Worm (Caenorhabditis elegans): ENCODE results near the gene B0462.4.
"Not testable (repeated sequence)": the region's sequence is repeated elsewhere in the genome, so short reads cannot be mapped to it uniquely, and the experiment has no call there.

Gene B0462.4

DNA sequence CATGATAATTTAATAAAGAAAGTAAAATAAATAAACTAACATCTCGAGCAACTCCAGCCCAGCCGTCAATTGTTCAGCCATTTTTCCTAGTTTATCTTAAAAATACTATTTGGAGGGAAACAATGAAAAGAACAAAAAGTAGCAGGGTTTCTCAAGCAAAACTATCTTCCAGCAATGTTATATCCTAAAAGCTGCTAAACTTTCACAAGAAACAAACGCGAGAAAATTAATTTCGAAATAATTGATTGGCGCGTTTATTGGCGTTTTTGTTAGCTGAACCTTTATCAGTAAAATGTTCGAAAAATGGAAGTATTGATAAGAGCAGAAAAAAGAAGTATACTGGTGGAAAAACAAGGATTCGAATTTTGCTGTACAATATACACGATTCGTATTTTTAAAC lies 7.8 kb downstream of the B0462.4 start, which contains the start of gene B0462.5:
Gene B0462.5, minus strand, starts transcription at position 101 of the 400 bp plus-strand sequence.
- TF ChIP-seq elt-4 (tag; optimal IDR thresholded peaks at IDR 0.05): no peak
- no peak for TF ChIP-seq sox-4 (tag; optimal IDR thresholded peaks at IDR 0.05)
- no peak for TF ChIP-seq pros-1 (tag; optimal IDR thresholded peaks at IDR 0.05)
- no peak for TF ChIP-seq ceh-45 (GFP tag; IDR thresholded peaks at IDR 0.05)
- no peak for TF ChIP-seq fkh-10 (GFP tag; optimal IDR thresholded peaks at IDR 0.05)
- no peak for TF ChIP-seq ceh-14 (tag; optimal IDR thresholded peaks at IDR 0.05)
- TF ChIP-seq ceh-19 (GFP tag; optimal IDR thresholded peaks at IDR 0.05): no peak
- no peak for TF ChIP-seq F13H6.1 (tag; optimal IDR thresholded peaks at IDR 0.05)
- TF ChIP-seq K09A11.1 (tag; optimal IDR thresholded peaks at IDR 0.05; ENCODE audit: insufficient read depth): no peak
- no peak for TF ChIP-seq pha-4 (tag; optimal IDR thresholded peaks at IDR 0.05)
- no peak for TF ChIP-seq pag-3 (tag; optimal IDR thresholded peaks at IDR 0.05; ENCODE audit: borderline replicate concordance)

ce11 chrV:18318312-18318711 lies 12.7 kb downstream of the B0462.4 start, which contains the start of gene fbxb-119:
TSS of gene fbxb-119 (plus strand) at chrV:18318612.
- TF ChIP-seq pqm-1 (tag; optimal IDR thresholded peaks at IDR 0.05) (no peak), ceh-48 (tag; optimal IDR thresholded peaks at IDR 0.05) (no peak), sox-4 (tag; optimal IDR thresholded peaks at IDR 0.05) (no peak), ceh-24 (tag; optimal IDR thresholded peaks at IDR 0.05) (no peak), ceh-6 (GFP tag; optimal IDR thresholded peaks at IDR 0.05) (no peak), pag-3 (tag; optimal IDR thresholded peaks at IDR 0.05; ENCODE audit: borderline replicate concordance) (no peak)

DNA sequence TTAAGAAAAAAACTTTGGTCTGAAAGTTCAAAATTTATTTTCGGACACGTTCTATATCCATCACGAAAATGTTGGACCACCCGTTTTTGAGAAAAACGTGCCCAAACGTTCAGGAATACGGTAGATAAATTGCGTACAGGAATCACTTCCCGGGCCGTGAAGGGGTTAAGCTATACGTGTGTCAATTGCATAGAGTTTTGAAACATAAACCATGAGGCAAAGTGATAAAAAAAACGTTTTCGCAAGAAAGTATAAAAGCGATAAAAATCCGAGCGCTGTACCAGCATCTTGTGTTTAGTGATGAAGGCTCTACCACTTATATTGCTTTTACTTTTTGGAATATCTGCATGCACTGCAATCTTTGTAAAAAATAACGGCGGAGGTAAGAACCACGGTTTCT lies 28.6 kb downstream of the B0462.4 start, which contains the start of gene Y51A2A.6:
Gene Y51A2A.6, plus strand, starts transcription at position 301 of the 400 bp plus-strand sequence.
- TF ChIP-seq pha-4, fkh-6, ceh-30 (tag; optimal IDR thresholded peaks at IDR 0.05): not testable (repeated sequence)

DNA sequence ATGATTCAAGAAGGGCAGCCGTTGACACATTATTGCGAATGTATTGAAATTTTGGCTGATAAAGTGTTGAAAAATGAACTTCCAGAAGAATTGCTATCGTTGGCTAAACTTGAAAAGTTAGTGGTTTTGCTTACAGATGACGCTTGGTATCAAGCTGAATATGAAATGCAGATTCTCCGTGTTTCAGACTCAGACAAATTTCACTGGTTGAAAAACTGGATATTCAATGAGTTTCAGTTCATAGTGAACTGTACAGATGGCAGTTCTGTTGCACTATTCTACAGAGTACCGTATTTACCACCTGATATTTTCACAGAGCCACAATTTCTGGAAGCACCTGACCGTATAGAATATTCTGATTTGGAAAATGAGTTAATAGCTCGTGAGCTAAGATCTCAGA lies 31.7 kb downstream of the B0462.4 start:
- TF ChIP-seq fkh-6 (tag; optimal IDR thresholded peaks at IDR 0.05): no peak
- no peak for TF ChIP-seq C38D4.7 (GFP tag; optimal IDR thresholded peaks at IDR 0.05)
- TF ChIP-seq ceh-48 (tag; optimal IDR thresholded peaks at IDR 0.05): no peak
- TF ChIP-seq madf-2 (tag; optimal IDR thresholded peaks at IDR 0.05): no peak
- no peak for TF ChIP-seq sdc-2 (tag; optimal IDR thresholded peaks at IDR 0.05)
- TF ChIP-seq nhr-232 (tag; optimal IDR thresholded peaks at IDR 0.05): no peak
- TF ChIP-seq unc-86 (tag; optimal IDR thresholded peaks at IDR 0.05): no peak
- TF ChIP-seq hlh-15 (tag; optimal IDR thresholded peaks at IDR 0.05): no peak
- TF ChIP-seq sox-2 (GFP tag; IDR thresholded peaks at IDR 0.05): no peak
- TF ChIP-seq K09A11.1 (tag; optimal IDR thresholded peaks at IDR 0.05; ENCODE audit: insufficient read depth): no peak
- TF ChIP-seq hlh-6 (tag; optimal IDR thresholded peaks at IDR 0.05): no peak
- no peak for TF ChIP-seq pros-1 (tag; optimal IDR thresholded peaks at IDR 0.05)
- no peak for TF ChIP-seq pat-9 (tag; optimal IDR thresholded peaks at IDR 0.05)
- TF ChIP-seq mec-3 (tag; optimal IDR thresholded peaks at IDR 0.05; ENCODE audit: borderline replicate concordance): no peak
- no peak for TF ChIP-seq ceh-30 (tag; optimal IDR thresholded peaks at IDR 0.05)

DNA sequence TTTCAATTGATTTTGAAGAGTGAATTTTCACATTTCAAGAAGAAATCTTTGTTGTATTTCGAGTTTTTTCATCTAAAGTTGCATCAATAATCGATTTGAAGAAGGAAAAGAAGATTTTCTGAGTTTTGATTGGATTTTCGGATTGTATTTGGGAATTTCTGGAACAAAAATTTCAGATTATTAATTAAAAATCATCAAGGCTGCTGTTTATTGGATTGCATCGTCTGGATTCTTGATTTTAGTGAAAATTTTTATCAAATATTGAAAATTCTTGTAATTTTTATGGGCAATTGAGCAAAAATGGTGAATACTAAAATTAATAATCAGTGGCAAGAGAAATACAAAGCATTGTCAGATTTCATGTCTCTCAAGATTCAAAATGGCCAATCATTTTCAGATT lies 32.5 kb downstream of the B0462.4 start, which contains the start of gene Y51A2A.5:
Gene Y51A2A.5, plus strand, starts transcription at position 301 of the 400 bp plus-strand sequence.
- TF ChIP-seq C08G9.2 (tag; optimal IDR thresholded peaks at IDR 0.05): no peak
- no peak for TF ChIP-seq zip-5 (tag; optimal IDR thresholded peaks at IDR 0.05)
- no peak for TF ChIP-seq gmeb-2 (tag; optimal IDR thresholded peaks at IDR 0.05)
- no peak for TF ChIP-seq ceh-48 (tag; optimal IDR thresholded peaks at IDR 0.05)
- TF ChIP-seq K09A11.1 (tag; optimal IDR thresholded peaks at IDR 0.05; ENCODE audit: insufficient read depth): no peak
- no peak for TF ChIP-seq unc-3 (GFP tag; conservative IDR thresholded peaks at IDR 0.05)
- TF ChIP-seq unc-3 (tag; optimal IDR thresholded peaks at IDR 0.05): no peak
- no peak for TF ChIP-seq ceh-14 (tag; optimal IDR thresholded peaks at IDR 0.05)
- no peak for TF ChIP-seq C38D4.7 (GFP tag; optimal IDR thresholded peaks at IDR 0.05)
- no peak for TF ChIP-seq pros-1 (tag; optimal IDR thresholded peaks at IDR 0.05)
- TF ChIP-seq mec-3 (tag; optimal IDR thresholded peaks at IDR 0.05; ENCODE audit: borderline replicate concordance): no peak
